Fruit fly (Drosophila melanogaster) whole organism, prepupa: ENCODE results near the gene RanGAP.

Experiments used
- CG10631 ChIP-seq: fragments of 200-800 bp; sonication (Bioruptor generic); optimal IDR thresholded peaks from 2 replicates; lab custom pipeline; 2016; ENCODE audit warnings: missing biosample characterization, missing genetic modification characterization
- CG10669 ChIP-seq: fragments of 200-800 bp; sonication (Bioruptor generic); optimal IDR thresholded peaks from 3 replicates; lab custom pipeline; 2018; ENCODE audit warnings: missing biosample characterization, mild to moderate bottlenecking, missing genetic modification characterization, moderate library complexity
- CG11902 ChIP-seq: fragments of 200-800 bp; sonication (Bioruptor generic); optimal IDR thresholded peaks from 3 replicates; lab custom pipeline; 2016; ENCODE audit warnings: missing biosample characterization, missing genetic modification characterization
- CG15336 ChIP-seq: fragments of 200-800 bp; sonication (Bioruptor generic); IDR thresholded peaks from 2 replicates; pipeline ENCODE4 v1.3.6; 2022; ENCODE audit warnings: missing biosample characterization, missing genetic modification characterization
- CG1621 ChIP-seq: fragments of 200-800 bp; sonication (Bioruptor generic); optimal IDR thresholded peaks from 3 replicates; lab custom pipeline; 2018; ENCODE audit warnings: missing biosample characterization, mild to moderate bottlenecking, missing genetic modification characterization
- CG16779 ChIP-seq: fragments of 200-800 bp; sonication (Bioruptor generic); optimal IDR thresholded peaks from 3 replicates; lab custom pipeline; 2017; ENCODE audit warnings: missing biosample characterization, mild to moderate bottlenecking, missing genetic modification characterization
- CG3032 ChIP-seq: fragments of 200-800 bp; optimal IDR thresholded peaks from 2 replicates; lab custom pipeline; 2019; ENCODE audit warnings: missing biosample characterization, mild to moderate bottlenecking, missing genetic modification characterization, moderate library complexity
- CG31627 ChIP-seq: fragments of 200-800 bp; sonication (Bioruptor generic); optimal IDR thresholded peaks from 3 replicates; lab custom pipeline; 2016; ENCODE audit warnings: missing biosample characterization, missing genetic modification characterization
- CG32006 ChIP-seq: fragments of 200-800 bp; sonication (Bioruptor generic); optimal IDR thresholded peaks from 3 replicates; lab custom pipeline; 2017; ENCODE audit warnings: missing biosample characterization, mild to moderate bottlenecking, missing genetic modification characterization
- CG34406 ChIP-seq: fragments of 200-800 bp; sonication (Bioruptor generic); optimal IDR thresholded peaks from 3 replicates; lab custom pipeline; 2016; ENCODE audit warnings: missing biosample characterization, missing genetic modification characterization
- CG3919 ChIP-seq: fragments of 200-800 bp; sonication (Bioruptor generic); optimal IDR thresholded peaks from 3 replicates; lab custom pipeline; 2016; ENCODE audit warnings: missing biosample characterization, missing genetic modification characterization
- CG4318 ChIP-seq: fragments of 200-800 bp; sonication (Bioruptor generic); optimal IDR thresholded peaks from 3 replicates; lab custom pipeline; 2017; ENCODE audit warnings: missing biosample characterization, mild to moderate bottlenecking, missing genetic modification characterization
- CG6163 ChIP-seq: fragments of 200-800 bp; sonication (Bioruptor generic); IDR thresholded peaks from 3 replicates; pipeline ENCODE4 v1.3.6; 2022; ENCODE audit warnings: missing biosample characterization, missing genetic modification characterization
- CG6808 ChIP-seq: fragments of 200-800 bp; sonication (Bioruptor generic); optimal IDR thresholded peaks from 3 replicates; lab custom pipeline; 2017; ENCODE audit warnings: missing biosample characterization, missing genetic modification characterization, mild to moderate bottlenecking, moderate library complexity, missing genetic modification reagents
- CG6854 ChIP-seq: fragments of 200-800 bp; sonication (Bioruptor generic); optimal IDR thresholded peaks from 2 replicates; lab custom pipeline; 2017; ENCODE audit warnings: missing biosample characterization, mild to moderate bottlenecking, missing genetic modification characterization
- CG7368 ChIP-seq: fragments of 200-800 bp; sonication (Bioruptor generic); optimal IDR thresholded peaks from 3 replicates; lab custom pipeline; 2016; ENCODE audit warnings: missing biosample characterization, missing genetic modification characterization
- CG8632 ChIP-seq: fragments of 200-800 bp; sonication (Bioruptor generic); optimal IDR thresholded peaks from 3 replicates; lab custom pipeline; 2016; ENCODE audit warnings: missing biosample characterization, missing genetic modification characterization
- CG9139 ChIP-seq: fragments of 200-800 bp; sonication (Bioruptor generic); optimal IDR thresholded peaks from 3 replicates; lab custom pipeline; 2017; ENCODE audit warnings: missing biosample characterization, mild to moderate bottlenecking, missing genetic modification characterization
- Eip75B ChIP-seq: fragments of 200-800 bp; sonication (Bioruptor generic); optimal IDR thresholded peaks from 3 replicates; lab custom pipeline; 2016; ENCODE audit warnings: missing biosample characterization, missing genetic modification characterization
- Eip78C ChIP-seq: fragments of 200-800 bp; sonication (Bioruptor generic); peaks from one replicate; lab custom pipeline; 2016; ENCODE audit warnings: missing biosample characterization, missing genetic modification characterization
- Eip93F ChIP-seq: fragments of 200-800 bp; sonication (Bioruptor generic); optimal IDR thresholded peaks from 2 replicates; lab custom pipeline; 2016; ENCODE audit warnings: missing biosample characterization, mild to moderate bottlenecking, missing genetic modification characterization
- Ets21C ChIP-seq: fragments of 200-800 bp; sonication (Bioruptor generic); optimal IDR thresholded peaks from 3 replicates; lab custom pipeline; 2016; ENCODE audit warnings: missing biosample characterization, missing genetic modification characterization
- Ets96B ChIP-seq: fragments of 200-800 bp; optimal IDR thresholded peaks from 2 replicates; lab custom pipeline; 2019; ENCODE audit warnings: missing biosample characterization, mild to moderate bottlenecking, missing genetic modification characterization, moderate library complexity
- Gug ChIP-seq: fragments of 200-800 bp; sonication (Bioruptor generic); IDR thresholded peaks from 2 replicates; pipeline ENCODE4 v1.3.6; 2022; ENCODE audit warnings: missing biosample characterization, missing genetic modification characterization
- Hr39 ChIP-seq: fragments of 200-800 bp; sonication (Bioruptor generic); optimal IDR thresholded peaks from 2 replicates; lab custom pipeline; 2016; ENCODE audit warnings: missing biosample characterization, missing genetic modification characterization
- Lpt ChIP-seq: fragments of 200-800 bp; sonication (Bioruptor generic); optimal IDR thresholded peaks from 3 replicates; lab custom pipeline; 2016; ENCODE audit warnings: missing biosample characterization, missing genetic modification characterization
- Sox14 ChIP-seq: fragments of 200-800 bp; sonication (Bioruptor generic); optimal IDR thresholded peaks from 3 replicates; lab custom pipeline; 2016; ENCODE audit warnings: missing biosample characterization, missing genetic modification characterization
- acj6 ChIP-seq: fragments of 200-800 bp; sonication (Bioruptor generic); optimal IDR thresholded peaks from 3 replicates; lab custom pipeline; 2016; ENCODE audit warnings: missing biosample characterization, missing genetic modification characterization
- cyc ChIP-seq: fragments of 200-800 bp; sonication (Bioruptor generic); optimal IDR thresholded peaks from 3 replicates; lab custom pipeline; 2016; ENCODE audit warnings: missing biosample characterization, missing genetic modification characterization
- dsx ChIP-seq: fragments of 200-800 bp; optimal IDR thresholded peaks from 3 replicates; lab custom pipeline; 2019; ENCODE audit warnings: missing biosample characterization, mild to moderate bottlenecking, missing genetic modification characterization, moderate library complexity; ENCODE audit not compliant: poor library complexity, severe bottlenecking
- eg ChIP-seq: fragments of 200-800 bp; sonication (Bioruptor generic); IDR thresholded peaks from 3 replicates; pipeline ENCODE4 v1.3.6; 2022; ENCODE audit warnings: missing biosample characterization, missing genetic modification characterization
- fd59A ChIP-seq: fragments of 200-800 bp; sonication (Bioruptor generic); optimal IDR thresholded peaks from 2 replicates; lab custom pipeline; 2017; ENCODE audit warnings: missing biosample characterization, mild to moderate bottlenecking, missing genetic modification characterization, missing genetic modification reagents
- fd85E ChIP-seq: fragments of 200-800 bp; sonication (Bioruptor generic); optimal IDR thresholded peaks from 3 replicates; lab custom pipeline; 2016; ENCODE audit warnings: missing biosample characterization, missing genetic modification characterization
- lz ChIP-seq: fragments of 200-800 bp; sonication (Bioruptor generic); optimal IDR thresholded peaks from 3 replicates; lab custom pipeline; 2016; ENCODE audit warnings: missing biosample characterization, missing genetic modification characterization
- pdm3 ChIP-seq: fragments of 200-800 bp; sonication (Bioruptor generic); optimal IDR thresholded peaks from 3 replicates; lab custom pipeline; 2016; ENCODE audit warnings: missing biosample characterization, missing genetic modification characterization
- spab ChIP-seq: fragments of 200-800 bp; sonication (Bioruptor generic); optimal IDR thresholded peaks from 2 replicates; lab custom pipeline; 2017; ENCODE audit warnings: missing biosample characterization, mild to moderate bottlenecking, missing genetic modification characterization, missing genetic modification reagents
- ss ChIP-seq, 2 experiments: fragments of 200-800 bp; sonication (Bioruptor generic); optimal IDR thresholded peaks; 2 replicates in 1 of 2; 3 replicates in 1 of 2; lab custom pipeline; 2017 to 2018; ENCODE audit warnings: mild to moderate bottlenecking in 2 of 2, missing biosample characterization in 2 of 2, missing genetic modification characterization in 2 of 2, moderate library complexity in 1 of 2
- vri ChIP-seq: fragments of 200-800 bp; sonication (Bioruptor generic); optimal IDR thresholded peaks from 3 replicates; lab custom pipeline; 2016; ENCODE audit warnings: missing biosample characterization, mild to moderate bottlenecking, missing genetic modification characterization

The RanGAP gene

dm6 chr2L:19439598-19440230, 2.0 kb upstream of the RanGAP start (continued):
- TF ChIP-seq CG9139 (GFP tag; lab: Kevin White, UChicago): no peak
- TF ChIP-seq Eip75B (GFP tag; lab: Kevin White, UChicago): peak; percentile 23
- no peak; the same call in 1 of the 2 replicates for TF ChIP-seq Gug (GFP tag; lab: Robert Waterston, UW)
- TF ChIP-seq CG10631 (GFP tag; lab: Kevin White, UChicago): peak; percentile 76
- peak; percentile 12 for TF ChIP-seq fd85E
- TF ChIP-seq Hr39 (GFP tag; lab: Kevin White, UChicago): peak; percentile 14
- peak; percentile 27 for TF ChIP-seq spab
- TF ChIP-seq CG10669: peak; percentile 44
- TF ChIP-seq CG4318 (GFP tag; lab: Kevin White, UChicago): peak; percentile 68
- TF ChIP-seq lz: no peak
- TF ChIP-seq Sox14 (GFP tag; lab: Kevin White, UChicago): peak; percentile 77
- TF ChIP-seq Ets21C (GFP tag; lab: Kevin White, UChicago): peak; percentile 65
- TF ChIP-seq CG6163: peak; percentile 71
- peak; percentile 92 for TF ChIP-seq Eip78C

DNA sequence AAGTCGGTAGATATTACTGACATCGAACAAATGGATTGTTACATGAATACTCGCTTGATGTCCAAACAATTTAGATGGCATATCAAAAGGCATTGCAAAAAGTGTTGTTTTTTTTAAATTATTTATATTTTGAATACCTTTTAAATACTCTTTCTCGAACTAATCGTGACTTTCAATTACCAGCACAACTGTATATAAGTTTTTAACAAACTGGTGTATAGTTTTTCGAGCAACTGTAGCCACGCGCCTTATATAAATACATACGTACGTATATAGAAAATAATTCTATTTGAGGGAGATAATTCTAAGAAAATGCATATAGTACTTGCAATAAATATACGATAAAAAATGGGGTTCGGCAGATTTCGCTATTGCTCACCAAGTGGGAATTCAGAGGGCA, 1.5 kb upstream of the RanGAP start:
- TF ChIP-seq CG6854: no peak
- no peak for TF ChIP-seq pdm3 (GFP tag; lab: Kevin White, UChicago)
- TF ChIP-seq Eip78C: peak; percentile 43
- no peak for TF ChIP-seq Eip93F (GFP tag; lab: Kevin White, UChicago)
- TF ChIP-seq fd85E: no peak
- TF ChIP-seq cyc: no peak
- TF ChIP-seq, all 60 proteins: peak for 1

- TF ChIP-seq CG3032 (tag; lab: Kevin White, UChicago) (peak; percentile 18), CG32006 (GFP tag; lab: Kevin White, UChicago) (no peak), CG3919 (peak; percentile 6), Lpt (no peak), CG16779 (tag; lab: Kevin White, UChicago) (no peak), dsx (GFP tag; lab: Kevin White, UChicago) (peak; percentile 49), CG11902 (GFP tag; lab: Kevin White, UChicago) (no peak), CG31627 (GFP tag; lab: Kevin White, UChicago) (no peak), CG15336 (GFP tag; lab: Robert Waterston, UW) (peak; percentile 25; the same call in 1 of the 2 replicates), Ets96B (tag; lab: Kevin White, UChicago) (peak; percentile 9), fd59A (GFP tag; lab: Kevin White, UChicago) (no peak), CG34406 (GFP tag; lab: Kevin White, UChicago) (no peak), eg (GFP tag; lab: Robert Waterston, UW) (0 out of 3 replicates have a peak, but pooled peaks have one; percentile 34), acj6 (peak; percentile 7), CG7368 (GFP tag; lab: Kevin White, UChicago) (no peak), vri (GFP tag; lab: Kevin White, UChicago) (peak; percentile 16), CG1621 (peak; percentile 28), pdm3 (GFP tag; lab: Kevin White, UChicago) (peak; percentile 54), ss (GFP tag; optimal IDR thresholded peaks at IDR 0.05; lab: Kevin White, UChicago) (peak; percentile 14 to 58), CG8632 (GFP tag; lab: Kevin White, UChicago) (peak; percentile 30), CG6808 (GFP tag; lab: Kevin White, UChicago) (peak; percentile 31), lz (no peak), CG6163 (peak; percentile 91), Eip75B (GFP tag; lab: Kevin White, UChicago) (peak; percentile 78), CG10669 (no peak)
Observed at dm6 chr2L:19440732-19441131, 1.0 kb upstream of the RanGAP start.
